Worm (Caenorhabditis elegans): Measurements from ENCODE around the gene math-23.

DNA sequence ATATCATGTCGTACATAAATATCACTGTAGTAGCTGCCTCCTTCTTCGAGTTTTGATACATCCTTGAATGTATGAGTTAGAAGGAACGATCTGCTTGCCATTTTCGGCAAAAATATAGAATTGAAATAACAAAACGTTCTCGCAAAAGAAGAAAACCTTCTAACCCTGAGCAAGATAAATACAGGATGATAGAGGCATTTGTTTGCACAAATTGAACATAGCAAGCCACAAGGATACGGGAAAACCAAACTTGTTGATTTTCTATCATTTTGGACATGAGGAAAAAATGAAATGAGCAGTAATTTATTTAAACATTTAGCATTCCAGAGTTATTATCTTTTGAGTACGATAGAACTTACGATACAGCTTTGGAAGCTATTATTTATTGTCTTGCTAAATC lies 13.0 kb upstream of the math-23 start, which contains the start of gene math-8:
- TF ChIP-seq fkh-6 (tag; optimal IDR thresholded peaks at IDR 0.05), result no peak
- no peak for TF ChIP-seq sox-4 (tag; optimal IDR thresholded peaks at IDR 0.05)
- TF ChIP-seq ceh-48 (tag; optimal IDR thresholded peaks at IDR 0.05), result no peak
- TF ChIP-seq lin-11 (tag; optimal IDR thresholded peaks at IDR 0.05), result no peak
- TF ChIP-seq elt-4 (tag; optimal IDR thresholded peaks at IDR 0.05), result no peak
- TF ChIP-seq nhr-11 (tag; optimal IDR thresholded peaks at IDR 0.05), result no peak
- TF ChIP-seq ama-1 (optimal IDR thresholded peaks at IDR 0.05), result no peak
- TF ChIP-seq odd-2 (tag; optimal IDR thresholded peaks at IDR 0.05), result no peak
